Worm (Caenorhabditis elegans) whole organism, late embryonic: ENCODE data around the gene Y38F1A.1.
A peak's percentile ranks its signal among the peaks of the same experiment; 100 is the strongest.

ENCODE experiments used
- F13H6.1 ChIP-seq: sonication (generic microtip); optimal IDR thresholded peaks from 2 replicates; lab custom pipeline; 2016; ENCODE audit warnings: missing genetic modification characterization, missing compliant biosample characterization
- ceh-14 ChIP-seq: sonication (generic microtip); optimal IDR thresholded peaks from 2 replicates; lab custom pipeline; 2016; ENCODE audit warnings: missing genotype, missing genetic modification characterization, missing compliant biosample characterization
- ceh-19 ChIP-seq: fragments of 200-800 bp; sonication (Bioruptor generic); optimal IDR thresholded peaks from 2 replicates; lab custom pipeline; 2018; ENCODE audit warnings: mild to moderate bottlenecking, missing genetic modification characterization, missing compliant biosample characterization
- ceh-6 ChIP-seq: fragments of 200-800 bp; sonication (Bioruptor generic); optimal IDR thresholded peaks from 2 replicates; lab custom pipeline; 2018; ENCODE audit warnings: mild to moderate bottlenecking, missing genetic modification characterization, missing compliant biosample characterization
- npax-4 ChIP-seq: sonication (generic microtip); optimal IDR thresholded peaks from 2 replicates; lab custom pipeline; 2016; ENCODE audit warnings: missing genetic modification characterization, missing compliant biosample characterization
- pat-9 ChIP-seq: fragments of 200-800 bp; sonication (Bioruptor generic); optimal IDR thresholded peaks from 2 replicates; lab custom pipeline; 2018; ENCODE audit warnings: mild to moderate bottlenecking, missing genetic modification characterization, moderate library complexity, missing compliant biosample characterization
- pqm-1 ChIP-seq: sonication (generic microtip); optimal IDR thresholded peaks from 2 replicates; lab custom pipeline; 2016; ENCODE audit warnings: missing genetic modification characterization, missing compliant biosample characterization
- pros-1 ChIP-seq: fragments of 150-350 bp; optimal IDR thresholded peaks from 2 replicates; lab custom pipeline; 2014; ENCODE audit warnings: missing biosample characterization, missing genetic modification reagents, missing genetic modification characterization
- sox-4 ChIP-seq: sonication (generic microtip); optimal IDR thresholded peaks from 2 replicates; lab custom pipeline; 2017; ENCODE audit warnings: mild to moderate bottlenecking, missing genetic modification characterization, inconsistent platforms, missing compliant biosample characterization
- unc-3 ChIP-seq, 2 experiments: fragments of 200-800 bp in 1 of 2; sonication (Bioruptor generic) in 1 of 2; sonication (generic microtip) in 1 of 2; conservative IDR thresholded peaks in 1 of 2; optimal IDR thresholded peaks in 1 of 2; 2 replicates each; pipeline versions ENCODE4 v1.3.6 to Lab custom; 2016 to 2022; ENCODE audit warnings: missing compliant biosample characterization in 2 of 2, missing genetic modification characterization in 2 of 2, missing genetic modification reagents in 1 of 2
- unc-42 ChIP-seq: sonication (generic microtip); optimal IDR thresholded peaks from 2 replicates; lab custom pipeline; 2016; ENCODE audit warnings: missing genotype, missing genetic modification characterization, missing compliant biosample characterization
- unc-55 ChIP-seq: sonication (generic microtip); optimal IDR thresholded peaks from 2 replicates; lab custom pipeline; 2017; ENCODE audit warnings: missing biosample characterization, missing genetic modification reagents, missing genetic modification characterization

ce11 chrII:12939161-12939560, 15.4 kb downstream of the Y38F1A.1 start:
- TF ChIP-seq pqm-1 (tag; lab: Kevin White, UChicago) (no peak), unc-3 (GFP tag; conservative IDR thresholded peaks at IDR 0.05; lab: Robert Waterston, UW) (no peak), unc-3 (tag; optimal IDR thresholded peaks at IDR 0.05; lab: Kevin White, UChicago) (no peak), npax-4 (tag; lab: Kevin White, UChicago) (no peak), unc-55 (GFP tag; lab: Kevin White, UChicago) (no peak), F13H6.1 (tag; lab: Kevin White, UChicago) (no peak), sox-4 (tag; lab: Kevin White, UChicago) (no peak), ceh-14 (tag; lab: Kevin White, UChicago) (no peak), unc-42 (peak; percentile 33), pat-9 (tag; lab: Kevin White, UChicago) (no peak), ceh-6 (GFP tag; lab: Kevin White, UChicago) (no peak), pros-1 (tag; lab: Kevin White, UChicago) (no peak), ceh-19 (GFP tag; lab: Kevin White, UChicago) (no peak)
